Fruit fly (Drosophila melanogaster) whole organism, wandering third instar larva: Measurements from ENCODE around the gene Shal.

Experiments used
- Abd-B ChIP-seq: fragments of >200 bp; optimal IDR thresholded peaks from 2 replicates; lab custom pipeline; 2017; ENCODE audit warnings: missing biosample characterization, missing genetic modification characterization
- CG32264 ChIP-seq: fragments of 200-800 bp; sonication (Bioruptor generic); optimal IDR thresholded peaks from 2 replicates; lab custom pipeline; 2016; ENCODE audit warnings: missing biosample characterization, missing genetic modification characterization
- CG9705 ChIP-seq: fragments of 200-800 bp; sonication (Bioruptor generic); optimal IDR thresholded peaks from 2 replicates; lab custom pipeline; 2018; ENCODE audit warnings: missing biosample characterization, mild to moderate bottlenecking, missing genetic modification characterization
- CrebA ChIP-seq: fragments of 200-800 bp; sonication (Bioruptor generic); optimal IDR thresholded peaks from 2 replicates; lab custom pipeline; 2016; ENCODE audit warnings: missing biosample characterization, mild to moderate bottlenecking, missing genetic modification characterization, borderline replicate concordance
- Dfd ChIP-seq: fragments of >200 bp; optimal IDR thresholded peaks from 2 replicates; lab custom pipeline; 2017; ENCODE audit warnings: missing biosample characterization, missing genetic modification characterization
- Dif ChIP-seq: fragments of 200-275, 200-300 bp; sonication (Bioruptor generic); optimal IDR thresholded peaks from 2 replicates; lab custom pipeline; 2018; ENCODE audit warnings: missing biosample characterization, missing genetic modification characterization; ENCODE audit not compliant: partially characterized antibody
- GATAd ChIP-seq: sonication (Bioruptor generic); optimal IDR thresholded peaks from 2 replicates; lab custom pipeline; 2016; ENCODE audit warnings: missing biosample characterization, missing genetic modification characterization
- HLH106 ChIP-seq: fragments of 200-800 bp; optimal IDR thresholded peaks from 3 replicates; lab custom pipeline; 2019; ENCODE audit warnings: missing biosample characterization, mild to moderate bottlenecking, missing genetic modification characterization, moderate library complexity
- Hnf4 ChIP-seq: fragments of 200-800 bp; sonication (Bioruptor generic); optimal IDR thresholded peaks from 2 replicates; lab custom pipeline; 2016; ENCODE audit warnings: missing biosample characterization, mild to moderate bottlenecking, missing genetic modification characterization
- Hr78 ChIP-seq: fragments of >200 bp; optimal IDR thresholded peaks from 2 replicates; lab custom pipeline; 2017; ENCODE audit warnings: missing biosample characterization, missing genetic modification characterization
- Hr83 ChIP-seq: fragments of 200-300 bp; sonication (Bioruptor generic); optimal IDR thresholded peaks from 2 replicates; lab custom pipeline; 2016; ENCODE audit warnings: missing biosample characterization, mild to moderate bottlenecking, missing genetic modification characterization, moderate library complexity; ENCODE audit not compliant: poor library complexity, severe bottlenecking
- Jra ChIP-seq: sonication (Bioruptor generic); optimal IDR thresholded peaks from 2 replicates; lab custom pipeline; 2016; ENCODE audit warnings: missing biosample characterization, missing genetic modification characterization
- Mio ChIP-seq: sonication (Bioruptor generic); optimal IDR thresholded peaks from 2 replicates; lab custom pipeline; 2016; ENCODE audit warnings: missing biosample characterization, missing genetic modification characterization
- Myc ChIP-seq: fragments of >200 bp; optimal IDR thresholded peaks from 2 replicates; lab custom pipeline; 2017
- N ChIP-seq: fragments of >200 bp; optimal IDR thresholded peaks from 2 replicates; lab custom pipeline; 2018; ENCODE audit warnings: missing biosample characterization, missing external identifiers, missing genetic modification characterization
- OdsH ChIP-seq: fragments of 200-800 bp; sonication (Bioruptor generic); optimal IDR thresholded peaks from 2 replicates; lab custom pipeline; 2016; ENCODE audit warnings: missing biosample characterization, mild to moderate bottlenecking, missing genetic modification characterization
- Rel ChIP-seq, 2 experiments: fragments of 200-800 bp; sonication (Bioruptor generic) in 1 of 2; optimal IDR thresholded peaks; 2 replicates in 1 of 2; 3 replicates in 1 of 2; lab custom pipeline; 2016 to 2019; ENCODE audit warnings: mild to moderate bottlenecking in 2 of 2, missing biosample characterization in 2 of 2, missing genetic modification characterization in 2 of 2, moderate library complexity in 1 of 2
- Sp1 ChIP-seq: fragments of 200-800 bp; sonication (Bioruptor generic); optimal IDR thresholded peaks from 3 replicates; lab custom pipeline; 2019; ENCODE audit warnings: missing biosample characterization, mild to moderate bottlenecking, missing genetic modification characterization, moderate library complexity
- Vsx2 ChIP-seq: fragments of 200-300, 225-300 bp; sonication (Bioruptor generic); optimal IDR thresholded peaks from 2 replicates; lab custom pipeline; 2018; ENCODE audit warnings: missing biosample characterization, missing genetic modification characterization; ENCODE audit not compliant: partially characterized antibody
- br ChIP-seq: fragments of 200-800 bp; sonication (Bioruptor generic); optimal IDR thresholded peaks from 2 replicates; lab custom pipeline; 2016; ENCODE audit warnings: missing biosample characterization, missing genetic modification characterization
- brk ChIP-seq: fragments of 200-800 bp; sonication (Bioruptor generic); optimal IDR thresholded peaks from 2 replicates; lab custom pipeline; 2016; ENCODE audit warnings: missing biosample characterization, mild to moderate bottlenecking, missing genetic modification characterization
- dl ChIP-seq, 2 experiments: fragments of 175-275, 200-275 bp in 1 of 2; fragments of 200-275 bp in 1 of 2; sonication (Bioruptor generic); optimal IDR thresholded peaks; lab custom pipeline; 2018; ENCODE audit warnings: mild to moderate bottlenecking in 2 of 2, missing biosample characterization in 2 of 2, missing genetic modification characterization in 2 of 2, moderate library complexity in 2 of 2; ENCODE audit not compliant: partially characterized antibody in 2 of 2, insufficient read depth in 1 of 2
- dmrt93B ChIP-seq: fragments of 200-800 bp; sonication (Bioruptor generic); optimal IDR thresholded peaks from 2 replicates; lab custom pipeline; 2018; ENCODE audit warnings: missing biosample characterization, mild to moderate bottlenecking, missing genetic modification characterization
- dsf ChIP-seq: sonication (Bioruptor generic); optimal IDR thresholded peaks from 2 replicates; lab custom pipeline; 2016; ENCODE audit warnings: missing biosample characterization, missing genetic modification characterization, borderline replicate concordance
- ey ChIP-seq: fragments of 200-800 bp; sonication (Bioruptor generic); optimal IDR thresholded peaks from 2 replicates; lab custom pipeline; 2016; ENCODE audit warnings: missing biosample characterization, missing genetic modification characterization
- foxo ChIP-seq, 2 experiments: fragments of 200-800 bp; sonication (Bioruptor generic); optimal IDR thresholded peaks; 2 replicates in 1 of 2; 3 replicates in 1 of 2; lab custom pipeline; 2016 to 2017; ENCODE audit warnings: missing biosample characterization in 2 of 2, missing genetic modification characterization in 2 of 2
- fru ChIP-seq: fragments of 200-800 bp; sonication (Bioruptor generic); optimal IDR thresholded peaks from 3 replicates; lab custom pipeline; 2016; ENCODE audit warnings: missing biosample characterization, mild to moderate bottlenecking, missing genetic modification characterization
- h ChIP-seq: fragments of 200-800 bp; sonication (Bioruptor generic); optimal IDR thresholded peaks from 3 replicates; lab custom pipeline; 2016; ENCODE audit warnings: missing biosample characterization, mild to moderate bottlenecking, missing genetic modification characterization
- jim ChIP-seq: fragments of 175-275, 200-325 bp; sonication (Bioruptor generic); optimal IDR thresholded peaks from 2 replicates; lab custom pipeline; 2016; ENCODE audit warnings: missing biosample characterization, mild to moderate bottlenecking, missing genetic modification characterization
- lola ChIP-seq: fragments of >200 bp; optimal IDR thresholded peaks from 2 replicates; lab custom pipeline; 2017; ENCODE audit warnings: missing biosample characterization, missing genetic modification characterization
- pan ChIP-seq: fragments of >200 bp; optimal IDR thresholded peaks from 2 replicates; lab custom pipeline; 2017
- psq ChIP-seq: fragments of 200-800 bp; sonication (Bioruptor generic); optimal IDR thresholded peaks from 3 replicates; lab custom pipeline; 2017; ENCODE audit warnings: missing biosample characterization, mild to moderate bottlenecking, missing genetic modification characterization, moderate library complexity
- rgr ChIP-seq: fragments of 200-800 bp; sonication (Bioruptor generic); optimal IDR thresholded peaks from 3 replicates; lab custom pipeline; 2016; ENCODE audit warnings: missing biosample characterization, mild to moderate bottlenecking, missing genetic modification characterization
- sage ChIP-seq: fragments of 200-800 bp; sonication (Bioruptor generic); optimal IDR thresholded peaks from 2 replicates; lab custom pipeline; 2016; ENCODE audit warnings: missing biosample characterization, mild to moderate bottlenecking, missing genetic modification characterization
- sv ChIP-seq: fragments of 200-800 bp; sonication (Bioruptor generic); optimal IDR thresholded peaks from 3 replicates; lab custom pipeline; 2016; ENCODE audit warnings: missing biosample characterization, missing genetic modification characterization
- tai ChIP-seq: sonication (Bioruptor generic); optimal IDR thresholded peaks from 2 replicates; lab custom pipeline; 2016; ENCODE audit warnings: missing biosample characterization, missing genetic modification characterization
- usp ChIP-seq: fragments of >200 bp; optimal IDR thresholded peaks from 2 replicates; lab custom pipeline; 2017; ENCODE audit warnings: missing biosample characterization, missing genetic modification characterization
- woc ChIP-seq: sonication (Bioruptor generic); optimal IDR thresholded peaks from 2 replicates; lab custom pipeline; 2016; ENCODE audit warnings: missing biosample characterization, mild to moderate bottlenecking, missing genetic modification characterization

Gene Shal

DNA sequence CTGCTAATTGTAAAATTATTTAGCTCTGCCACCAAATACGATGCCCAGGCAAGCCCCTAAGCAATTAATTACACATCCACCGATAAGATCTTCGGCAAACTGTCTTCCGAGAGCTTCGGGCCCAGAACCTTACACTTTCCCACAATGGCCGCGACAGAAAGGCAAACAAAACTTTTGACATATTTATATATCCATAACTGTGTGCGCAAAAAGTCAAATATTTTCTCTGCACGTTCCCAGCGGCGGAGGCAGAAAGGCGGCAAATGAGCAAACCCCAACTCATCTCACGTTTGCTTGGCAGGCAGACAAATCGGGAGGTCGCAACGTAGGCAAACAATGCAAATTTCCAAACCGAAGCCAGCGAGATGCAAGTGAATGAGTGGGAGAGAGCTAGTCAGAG, 25.2 kb downstream of the Shal start:
- TF ChIP-seq CG32264 (GFP tag; lab: Kevin White, UChicago): no peak

DNA sequence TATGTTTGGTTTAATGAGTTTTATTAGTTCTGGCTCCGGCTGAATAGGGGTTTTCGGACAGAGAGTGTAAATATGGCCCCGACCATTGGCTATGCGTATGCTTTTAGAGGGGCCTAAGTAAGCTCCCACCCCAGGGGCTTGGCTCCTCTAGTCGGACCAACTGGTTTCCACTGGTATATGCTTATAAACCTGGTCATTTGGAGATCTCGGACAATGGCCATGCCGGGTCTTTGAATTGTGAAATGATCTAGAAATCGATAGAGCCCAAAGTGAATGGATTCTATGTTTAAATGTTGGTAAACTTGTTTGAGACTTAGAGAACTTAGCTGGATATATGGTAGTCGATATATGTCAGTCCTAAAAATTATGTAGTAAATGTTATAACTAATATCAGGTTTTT, 25.7 kb downstream of the Shal start:
- no peak for TF ChIP-seq Rel (GFP tag; optimal IDR thresholded peaks at IDR 0.05; lab: Kevin White, UChicago)
- TF ChIP-seq Rel (tag; optimal IDR thresholded peaks at IDR 0.05; lab: Kevin White, UChicago): no peak
- TF ChIP-seq br (GFP tag; lab: Kevin White, UChicago): no peak
- TF ChIP-seq fru: no peak
- no peak for TF ChIP-seq ey
- no peak for TF ChIP-seq Dif (GFP tag; lab: Kevin White, UChicago)
- TF ChIP-seq Hnf4 (GFP tag; lab: Kevin White, UChicago): no peak
- TF ChIP-seq N (GFP tag; lab: Kevin White, UChicago): no peak
- TF ChIP-seq Hr78 (GFP tag; lab: Kevin White, UChicago): no peak

DNA sequence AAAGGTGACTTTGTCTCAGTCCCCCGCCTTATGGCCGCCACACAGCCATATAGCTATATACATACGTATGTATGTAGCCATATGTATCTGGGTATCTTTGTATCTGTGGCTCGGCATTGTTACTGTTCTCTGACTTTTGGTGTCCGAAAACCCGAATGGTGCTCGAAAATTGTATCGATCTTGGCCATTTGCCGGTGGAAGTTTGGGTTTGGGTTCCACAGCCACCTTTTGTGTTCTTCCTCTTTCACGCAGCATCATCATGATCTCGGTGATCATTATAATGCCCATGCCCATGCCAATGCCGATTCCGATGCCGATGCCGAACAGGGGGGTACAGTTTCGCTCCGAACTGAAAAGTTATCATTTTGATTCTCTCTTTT, 26.4 kb downstream of the Shal start:
- TF ChIP-seq jim (GFP tag; lab: Kevin White, UChicago): no peak
- TF ChIP-seq dl (GFP tag; optimal IDR thresholded peaks at IDR 0.05; lab: Kevin White, UChicago; ENCODE audit: insufficient read depth in 1 of 2, partially characterized antibody in 2 of 2): no peak
- TF ChIP-seq woc (GFP tag; lab: Kevin White, UChicago): peak; percentile 17
- no peak for TF ChIP-seq CrebA
- TF ChIP-seq pan: no peak
- TF ChIP-seq sage (GFP tag; lab: Kevin White, UChicago): peak; percentile 35
- no peak for TF ChIP-seq Rel (GFP tag; optimal IDR thresholded peaks at IDR 0.05; lab: Kevin White, UChicago)
- no peak for TF ChIP-seq Rel (tag; optimal IDR thresholded peaks at IDR 0.05; lab: Kevin White, UChicago)
- no peak for TF ChIP-seq brk (GFP tag; lab: Kevin White, UChicago)
- TF ChIP-seq Dif (GFP tag; lab: Kevin White, UChicago): peak; percentile 39
- no peak for TF ChIP-seq CG9705
- no peak for TF ChIP-seq HLH106 (tag; lab: Kevin White, UChicago)
- no peak for TF ChIP-seq GATAd (GFP tag; lab: Kevin White, UChicago)
- TF ChIP-seq br (GFP tag; lab: Kevin White, UChicago): no peak
- no peak for TF ChIP-seq sv
- no peak for TF ChIP-seq Vsx2 (GFP tag; lab: Kevin White, UChicago)
- no peak for TF ChIP-seq tai
- TF ChIP-seq rgr: no peak
- TF ChIP-seq usp (GFP tag; lab: Kevin White, UChicago): no peak
- no peak for TF ChIP-seq Myc (lab: Kevin White, UChicago)
- TF ChIP-seq Jra (GFP tag; lab: Kevin White, UChicago): peak; percentile 27
- TF ChIP-seq h (GFP tag; lab: Kevin White, UChicago): no peak
- no peak for TF ChIP-seq Abd-B (GFP tag; lab: Kevin White, UChicago)
- no peak for TF ChIP-seq Hnf4 (GFP tag; lab: Kevin White, UChicago)
- TF ChIP-seq dsf (GFP tag; lab: Kevin White, UChicago): no peak
- no peak for TF ChIP-seq dmrt93B
- TF ChIP-seq Dfd (GFP tag; lab: Kevin White, UChicago): no peak
- TF ChIP-seq N (GFP tag; lab: Kevin White, UChicago): no peak
- no peak for TF ChIP-seq foxo (GFP tag; optimal IDR thresholded peaks at IDR 0.05; lab: Kevin White, UChicago)
- TF ChIP-seq ey: no peak
- no peak for TF ChIP-seq CG32264 (GFP tag; lab: Kevin White, UChicago)
- TF ChIP-seq Mio (GFP tag; lab: Kevin White, UChicago): no peak
- TF ChIP-seq Hr78 (GFP tag; lab: Kevin White, UChicago): no peak
- TF ChIP-seq Hr83 (GFP tag; lab: Kevin White, UChicago): peak; percentile 1
- peak; percentile 0 for TF ChIP-seq psq (GFP tag; lab: Kevin White, UChicago)
- peak; percentile 49 for TF ChIP-seq fru
- no peak for TF ChIP-seq lola (GFP tag; lab: Kevin White, UChicago)
- TF ChIP-seq Sp1 (GFP tag; lab: Kevin White, UChicago): no peak
- TF ChIP-seq OdsH (GFP tag; lab: Kevin White, UChicago): no peak
- TF ChIP-seq, all 38 proteins: peak for 7
